Worm (Caenorhabditis elegans): ENCODE measurements around the gene C26F1.3.

The C26F1.3 gene

DNA sequence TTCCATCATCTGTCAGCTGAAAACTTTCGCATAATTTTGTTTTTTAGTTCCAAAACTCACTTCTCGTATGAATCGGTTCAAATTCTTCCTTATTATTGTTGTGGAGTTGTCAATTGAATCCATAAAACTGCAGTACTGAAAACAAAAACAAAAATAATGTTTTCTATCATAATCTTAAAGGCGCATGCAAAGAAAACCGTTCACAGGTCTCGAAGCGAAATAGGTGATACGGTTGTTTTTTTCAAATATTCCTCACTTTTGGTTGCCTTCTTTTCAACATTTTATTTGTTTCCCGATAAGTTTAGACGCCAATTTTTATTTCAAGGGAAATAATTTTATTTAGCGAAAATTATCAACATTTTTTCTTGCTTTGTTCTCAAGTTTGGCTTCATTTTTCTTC lies 26.5 kb downstream of the C26F1.3 start:
- no peak for TF ChIP-seq unc-62 (GFP tag; optimal IDR thresholded peaks at IDR 0.05)

DNA sequence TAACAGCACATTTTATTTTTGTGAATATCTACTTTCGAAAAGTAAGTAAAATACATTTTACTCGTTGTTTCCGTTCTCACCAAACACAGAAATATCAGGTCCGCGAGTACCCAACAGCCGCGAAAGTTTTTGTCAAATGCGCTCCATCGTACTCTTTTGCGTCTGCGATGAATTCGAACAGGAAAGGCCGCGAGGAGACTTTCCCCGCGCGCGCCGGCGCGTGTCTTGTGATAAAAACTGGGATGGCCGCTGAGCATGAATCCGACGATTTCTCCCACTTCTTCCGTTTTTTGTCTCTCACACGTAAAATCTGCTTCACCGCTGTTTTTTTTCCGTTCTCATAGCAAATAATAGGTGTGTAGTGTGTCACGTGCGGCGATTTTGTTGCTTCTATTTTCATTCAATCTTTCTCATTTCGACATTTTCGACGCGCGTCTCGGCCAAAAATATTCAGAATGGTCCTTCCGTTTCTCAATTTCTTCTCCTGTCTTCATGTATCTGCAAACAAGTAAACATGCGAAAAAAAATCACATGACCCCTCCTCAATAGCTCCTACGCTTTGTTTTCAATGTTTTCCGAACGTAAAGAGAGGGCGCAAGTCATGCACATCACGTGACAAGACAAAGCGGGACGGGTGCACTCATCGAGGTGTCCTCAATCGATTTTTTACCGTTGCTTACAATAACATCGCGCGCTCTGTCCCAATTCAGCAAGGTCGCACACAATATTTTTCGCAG lies 27.1 kb downstream of the C26F1.3 start, which contains the start of gene uvs-1:
TSS of gene uvs-1 (minus strand) at position 145 of the 737 bp plus-strand sequence.
- no peak for TF ChIP-seq unc-62 (GFP tag; optimal IDR thresholded peaks at IDR 0.05)

DNA sequence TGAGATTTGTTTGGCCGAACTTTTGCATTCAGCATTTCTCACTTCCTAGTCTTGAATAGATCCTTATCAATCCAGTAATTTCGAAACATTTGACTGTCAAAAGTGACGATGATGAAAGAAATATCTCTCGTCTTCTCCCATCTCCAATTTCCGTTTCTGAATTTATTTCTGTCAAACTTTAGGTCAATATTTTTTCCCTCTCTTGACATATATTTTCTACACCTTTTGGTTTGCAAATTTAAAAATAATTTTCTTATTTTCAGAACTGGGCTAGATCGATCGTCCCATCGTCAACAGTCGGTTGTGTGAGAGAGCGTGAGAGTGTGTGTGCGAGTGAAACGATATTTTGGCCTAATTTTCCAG lies 27.7 kb downstream of the C26F1.3 start, which contains the start of gene xpo-1:
TSS of gene xpo-1 (plus strand) at position 264 of the 363 bp plus-strand sequence.
- TF ChIP-seq unc-62 (GFP tag; optimal IDR thresholded peaks at IDR 0.05): no peak

DNA sequence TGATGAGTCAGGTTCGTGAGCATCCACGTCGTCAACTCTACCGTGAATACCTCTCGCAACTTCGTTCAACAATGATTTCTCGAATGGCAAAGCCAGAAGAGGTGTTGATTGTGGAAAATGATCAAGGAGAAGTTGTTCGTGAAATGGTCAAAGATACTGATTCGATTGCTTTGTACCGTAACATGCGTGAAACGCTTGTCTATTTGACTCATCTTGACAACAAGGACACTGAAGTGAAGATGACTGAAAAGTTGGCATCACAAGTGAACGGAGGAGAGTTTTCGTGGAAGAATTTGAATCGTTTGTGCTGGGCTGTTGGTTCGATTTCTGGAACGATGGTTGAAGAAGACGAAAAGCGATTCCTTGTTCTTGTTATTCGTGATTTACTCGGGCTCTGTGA lies 29.5 kb downstream of the C26F1.3 start:
- TF ChIP-seq unc-62 (GFP tag; optimal IDR thresholded peaks at IDR 0.05): no peak

DNA sequence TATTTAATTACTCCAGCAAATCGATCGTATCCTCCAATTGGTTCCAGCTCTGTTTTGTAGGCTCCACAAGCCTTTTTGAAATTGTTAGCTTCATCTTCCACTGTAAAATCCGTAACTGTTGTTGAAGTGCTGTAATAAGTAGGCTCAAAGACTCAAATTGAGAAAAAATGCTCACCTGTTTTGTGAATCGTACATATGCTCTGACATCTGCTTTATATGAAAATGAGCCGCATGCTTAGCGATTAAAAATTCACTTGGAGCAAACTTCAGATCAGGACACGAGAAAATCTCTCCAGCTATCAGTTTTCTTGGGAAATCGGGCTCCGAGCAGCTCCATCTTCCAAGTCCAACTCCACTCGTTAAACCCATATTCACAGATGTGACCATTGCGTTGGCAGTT lies 31.3 kb downstream of the C26F1.3 start:
- TF ChIP-seq unc-62 (GFP tag; optimal IDR thresholded peaks at IDR 0.05): no peak

DNA sequence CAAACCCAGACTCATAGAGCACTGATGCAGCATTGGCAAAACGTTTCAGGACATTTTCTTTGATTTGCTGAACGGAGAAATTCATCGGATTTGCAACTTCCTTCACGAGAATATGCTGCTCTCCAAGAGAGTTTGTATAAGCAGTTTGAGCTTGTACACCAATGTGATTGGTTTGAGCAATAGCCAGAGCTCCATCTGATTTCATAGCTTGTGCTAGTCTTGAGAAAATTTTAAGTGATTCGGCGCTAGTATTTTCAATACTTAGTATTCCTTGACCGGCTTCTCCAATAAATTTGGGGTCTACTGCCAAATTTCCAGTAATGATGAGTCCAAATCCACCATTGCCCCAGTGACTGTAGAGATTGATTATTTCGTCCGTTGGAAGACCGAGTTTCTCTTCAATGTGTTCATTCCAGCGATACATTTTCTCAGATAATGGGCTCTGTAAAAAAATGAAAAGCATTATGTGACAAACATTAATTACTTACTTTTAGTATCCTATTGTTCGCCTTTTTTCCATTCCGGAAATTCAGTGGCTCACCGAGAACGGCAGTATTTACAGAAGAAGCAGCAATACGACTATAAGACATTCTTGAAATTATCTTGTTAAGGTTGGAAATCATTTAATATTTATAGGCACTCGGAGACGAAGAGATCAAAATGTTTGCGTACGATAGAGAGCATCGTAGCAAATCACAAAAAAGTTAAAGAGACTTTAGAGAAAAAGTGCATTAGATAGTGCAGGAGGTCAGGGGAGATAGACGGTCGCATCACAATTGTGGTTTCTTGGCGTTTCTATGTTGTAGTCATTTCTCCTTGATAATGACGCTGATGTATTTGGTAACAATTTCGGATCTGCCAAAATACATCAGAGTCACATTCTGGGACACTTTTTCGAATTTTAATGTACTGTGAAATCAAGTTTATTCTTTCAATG lies 32.5 kb downstream of the C26F1.3 start, which contains the start of gene ZK742.3:
TSS of gene ZK742.3 (minus strand) at position 593 of the 937 bp plus-strand sequence.
- TF ChIP-seq unc-62 (GFP tag; optimal IDR thresholded peaks at IDR 0.05): no peak

DNA sequence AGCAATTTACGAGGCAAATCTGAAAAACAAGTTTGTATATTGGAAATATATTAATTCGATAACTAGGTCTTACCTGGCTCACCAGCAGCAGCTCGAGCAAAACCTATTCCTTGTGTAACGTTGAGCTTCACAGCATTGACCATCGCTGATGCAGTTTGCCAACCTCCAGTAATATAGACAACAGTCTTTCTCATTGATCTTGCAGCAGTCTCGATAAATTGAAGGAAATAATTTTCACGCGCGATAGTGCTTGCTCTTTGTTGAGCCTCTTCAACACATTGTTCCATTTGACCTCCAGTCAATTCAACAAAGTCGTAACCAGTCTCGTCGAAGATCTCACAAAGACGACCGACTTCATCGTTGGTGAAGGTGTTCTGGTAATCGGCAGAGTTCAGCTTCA lies 33.5 kb downstream of the C26F1.3 start:
- TF ChIP-seq unc-62 (GFP tag; optimal IDR thresholded peaks at IDR 0.05): no peak

DNA sequence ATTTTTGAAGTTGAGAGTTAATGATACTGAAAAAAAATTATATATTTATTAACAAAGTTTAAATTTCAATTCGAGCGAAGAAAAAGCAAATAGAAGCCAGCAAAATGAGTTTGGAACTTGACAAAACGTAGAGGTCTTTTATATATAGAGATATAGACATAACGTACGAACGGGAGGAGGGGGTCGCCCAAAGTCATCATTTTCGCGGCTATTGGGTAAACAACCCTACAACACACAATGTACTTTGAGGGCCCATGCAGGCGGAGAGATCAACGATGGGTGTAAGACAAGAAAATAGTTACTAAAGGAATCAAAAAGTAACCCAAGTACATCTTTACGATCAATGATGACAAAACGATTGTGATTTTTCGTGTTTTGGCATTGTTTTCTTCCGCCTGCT lies 34.7 kb downstream of the C26F1.3 start, which contains the start of gene ZK742.4:
TSS of gene ZK742.4 (minus strand) at position 35 of the 400 bp plus-strand sequence.
- no peak for TF ChIP-seq unc-62 (GFP tag; optimal IDR thresholded peaks at IDR 0.05)

DNA sequence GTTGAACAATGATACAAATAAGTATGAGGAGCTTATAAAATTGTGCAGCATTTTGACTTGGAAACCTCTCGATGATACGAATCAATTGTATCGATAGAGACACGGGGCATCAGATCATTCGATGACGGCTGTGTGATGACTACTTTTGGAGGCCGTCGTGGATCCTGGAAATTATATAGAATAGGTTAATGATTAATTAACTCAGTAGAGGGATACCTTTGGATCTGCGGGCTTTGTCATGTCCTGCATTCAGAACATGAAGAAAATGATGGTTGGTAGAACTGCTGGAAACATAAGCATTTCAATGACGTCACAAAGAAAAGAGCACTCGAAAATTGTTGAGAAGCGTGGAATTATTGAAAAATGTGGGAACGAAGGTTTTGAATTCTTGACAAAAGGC lies 37.5 kb downstream of the C26F1.3 start, which contains the start of gene ZK742.6:
TSS of gene ZK742.6 (minus strand) at position 342 of the 400 bp plus-strand sequence.
- no peak for TF ChIP-seq unc-62 (GFP tag; optimal IDR thresholded peaks at IDR 0.05)

DNA sequence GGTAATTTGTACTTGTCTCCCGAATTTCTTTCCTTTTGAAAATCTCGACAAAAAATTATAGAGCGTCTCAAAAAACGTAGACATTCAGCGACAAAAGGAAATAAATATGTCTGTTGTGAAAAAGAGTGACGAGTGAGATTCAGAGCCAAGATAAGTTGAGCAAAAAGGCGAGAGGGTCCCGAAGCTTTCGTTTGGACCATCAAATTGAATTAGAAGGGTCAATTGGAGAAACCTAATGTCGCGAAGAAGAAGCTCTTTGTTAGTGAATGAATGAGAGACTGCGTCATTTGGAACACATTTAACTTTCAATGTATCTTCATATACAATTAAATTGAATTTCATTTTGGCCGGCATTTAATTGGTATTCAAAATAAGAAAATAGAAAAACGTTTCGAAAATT lies 39.4 kb downstream of the C26F1.3 start:
- no peak for TF ChIP-seq unc-62 (GFP tag; optimal IDR thresholded peaks at IDR 0.05)

DNA sequence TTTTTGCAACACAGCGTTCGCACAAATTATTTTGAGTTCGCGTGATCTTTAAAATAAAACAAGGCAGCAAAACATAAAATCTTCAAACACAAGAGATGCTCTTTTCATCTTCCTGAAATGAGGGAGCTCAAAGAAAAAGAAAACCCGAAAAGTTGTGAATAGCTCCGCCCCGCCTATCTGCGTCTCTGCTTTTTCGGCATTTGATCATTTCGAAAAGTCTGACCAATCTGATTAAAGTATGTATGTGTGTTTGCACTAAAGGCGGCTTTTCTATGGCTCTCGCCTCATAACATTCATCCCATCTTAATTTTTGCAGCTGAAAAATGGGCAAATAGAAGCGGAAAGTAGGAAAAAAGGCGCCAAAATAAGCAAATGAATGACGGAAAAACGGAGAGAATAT lies 42.5 kb downstream of the C26F1.3 start:
- no peak for TF ChIP-seq unc-62 (GFP tag; optimal IDR thresholded peaks at IDR 0.05)

DNA sequence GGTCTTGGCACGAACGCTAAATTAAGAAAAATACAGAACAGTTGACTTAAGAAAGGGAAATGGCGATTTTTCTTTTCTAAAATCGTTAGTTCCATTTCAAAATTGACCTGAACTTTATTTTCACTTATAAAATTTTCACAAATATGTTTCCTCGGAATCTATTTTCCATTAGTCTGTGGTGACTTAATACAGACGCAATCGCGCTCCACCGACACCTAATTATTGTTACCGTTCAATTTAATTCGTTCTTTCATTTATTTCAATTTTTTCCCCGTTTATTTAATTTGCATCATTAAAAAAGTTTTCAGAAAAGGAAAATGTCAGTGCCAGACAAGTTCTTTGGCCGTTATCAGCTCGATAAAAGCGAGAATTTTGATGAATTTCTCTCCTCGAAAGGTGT lies 43.2 kb downstream of the C26F1.3 start, which contains the start of gene lbp-4:
TSS of gene lbp-4 (plus strand) at position 309 of the 400 bp plus-strand sequence.
- no peak for TF ChIP-seq unc-62 (GFP tag; optimal IDR thresholded peaks at IDR 0.05)

DNA sequence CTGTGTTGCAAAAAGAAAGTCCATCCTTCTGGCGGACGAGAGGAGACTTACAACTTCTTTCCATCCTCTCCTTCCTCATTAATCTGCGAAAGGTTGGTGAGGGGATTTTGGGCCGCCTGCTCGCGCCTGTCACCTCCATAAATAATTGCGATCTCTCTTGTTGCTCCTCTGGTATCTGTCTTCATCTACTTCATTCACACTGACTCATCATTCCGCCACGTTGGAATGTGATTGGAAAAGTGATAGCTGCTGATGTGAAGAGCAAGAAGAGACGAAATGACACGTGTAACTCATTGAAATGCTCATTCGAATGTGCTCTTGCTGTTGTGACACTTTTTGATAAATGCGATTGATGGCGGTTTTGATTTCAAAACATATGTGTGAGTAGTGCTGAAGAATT lies 45.6 kb downstream of the C26F1.3 start:
- no peak for TF ChIP-seq unc-62 (GFP tag; optimal IDR thresholded peaks at IDR 0.05)

DNA sequence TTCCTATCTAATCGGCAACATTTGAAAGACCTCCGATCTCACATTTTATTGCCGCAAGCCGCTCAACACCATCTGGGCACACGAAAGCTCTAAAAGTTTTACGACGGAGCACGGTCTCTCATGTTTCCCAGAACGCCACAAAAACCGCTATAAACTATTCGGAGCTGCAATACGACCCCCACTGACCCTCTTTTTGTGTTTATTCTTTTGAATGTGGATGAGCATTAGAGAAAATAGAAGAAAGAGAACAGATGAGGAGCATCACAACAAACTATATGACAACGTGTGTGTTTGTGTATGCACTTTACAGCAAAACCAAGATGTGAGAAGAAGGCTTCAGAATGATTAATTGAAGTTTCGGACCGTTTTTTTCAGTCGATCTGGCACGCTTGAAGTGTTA lies 47.0 kb downstream of the C26F1.3 start:
- no peak for TF ChIP-seq unc-62 (GFP tag; optimal IDR thresholded peaks at IDR 0.05)

DNA sequence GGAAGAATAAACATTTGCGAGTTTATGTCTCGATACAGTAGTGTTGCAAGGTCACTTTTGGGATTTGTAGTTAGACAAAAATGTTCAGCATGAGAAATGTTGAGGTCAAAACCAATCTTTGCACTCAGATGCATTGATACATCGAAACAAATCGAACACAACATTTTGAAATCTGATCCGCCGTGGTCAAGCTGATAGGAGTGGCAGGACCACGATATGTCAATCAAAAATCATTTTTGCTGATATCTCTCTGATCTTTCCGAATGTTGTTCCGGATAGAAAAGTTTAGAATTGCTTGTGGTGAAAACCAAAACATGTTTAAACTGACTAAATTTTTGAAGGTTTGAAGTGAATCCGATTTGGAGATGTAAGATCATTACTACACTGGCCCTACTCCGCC lies 48.7 kb downstream of the C26F1.3 start:
- no peak for TF ChIP-seq unc-62 (GFP tag; optimal IDR thresholded peaks at IDR 0.05)

DNA sequence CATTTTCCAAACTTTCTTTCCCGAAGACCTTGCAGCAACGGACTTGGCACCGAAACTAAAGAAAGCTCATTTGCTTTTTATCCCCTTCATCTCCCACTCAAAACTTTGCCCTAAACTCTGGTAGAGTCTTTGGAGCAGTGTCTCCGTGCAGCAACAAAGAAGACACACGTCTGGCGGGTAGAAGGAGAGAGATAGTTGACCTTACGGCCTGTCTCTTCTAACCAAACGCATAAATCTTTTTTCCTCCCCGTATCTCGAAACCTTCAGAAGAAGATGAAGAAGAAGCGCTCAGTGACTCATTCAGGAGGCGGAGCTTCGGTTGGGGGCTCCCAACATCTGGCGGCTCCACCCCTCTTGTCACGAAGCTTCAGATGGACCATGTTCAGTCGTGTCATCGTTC lies 49.3 kb downstream of the C26F1.3 start:
- TF ChIP-seq unc-62 (GFP tag; optimal IDR thresholded peaks at IDR 0.05): no peak
